Worm (Caenorhabditis elegans) whole organism, early embryonic: ENCODE results near the gene C56G2.4.

ENCODE experiments used
- B0310.2 ChIP-seq: sonication (generic microtip); optimal IDR thresholded peaks from 2 replicates; lab custom pipeline; 2016; ENCODE audit warnings: mild to moderate bottlenecking, missing genetic modification characterization, missing compliant biosample characterization
- F13C5.2 ChIP-seq: sonication (generic microtip); optimal IDR thresholded peaks from 2 replicates; lab custom pipeline; 2017; ENCODE audit warnings: mild to moderate bottlenecking, missing genetic modification characterization, inconsistent platforms, missing compliant biosample characterization
- aly-1 ChIP-seq: sonication (generic microtip); optimal IDR thresholded peaks from 2 replicates; lab custom pipeline; 2016; ENCODE audit warnings: missing genetic modification characterization, missing compliant biosample characterization
- ama-1 ChIP-seq: fragments of 150-350 bp; optimal IDR thresholded peaks from 2 replicates; lab custom pipeline; 2014
- ceh-13 ChIP-seq: fragments of 200-800 bp; sonication (Bioruptor generic); optimal IDR thresholded peaks from 2 replicates; lab custom pipeline; 2018; ENCODE audit warnings: mild to moderate bottlenecking, missing genetic modification characterization, missing compliant biosample characterization
- ceh-36 ChIP-seq: sonication (generic microtip); optimal IDR thresholded peaks from 2 replicates; lab custom pipeline; 2016; ENCODE audit warnings: missing genetic modification characterization, inconsistent platforms, missing compliant biosample characterization
- ets-7 ChIP-seq: sonication (generic microtip); optimal IDR thresholded peaks from 2 replicates; lab custom pipeline; 2016; ENCODE audit warnings: missing genotype, missing genetic modification characterization, missing compliant biosample characterization
- flt-1 ChIP-seq: fragments of 200-800 bp; sonication (Bioruptor generic); IDR thresholded peaks from 2 replicates; pipeline ENCODE4 v1.3.6; 2022; ENCODE audit warnings: missing genetic modification characterization, missing compliant biosample characterization
- hmbx-1 ChIP-seq: sonication (generic microtip); optimal IDR thresholded peaks from 2 replicates; lab custom pipeline; 2016; ENCODE audit warnings: mild to moderate bottlenecking, missing genetic modification characterization, missing compliant biosample characterization
- hmg-4 ChIP-seq: fragments of 200-800 bp; sonication (Bioruptor generic); optimal IDR thresholded peaks from 2 replicates; lab custom pipeline; 2018; ENCODE audit warnings: mild to moderate bottlenecking, missing genetic modification characterization, missing compliant biosample characterization
- hnd-1 ChIP-seq: sonication (generic microtip); optimal IDR thresholded peaks from 2 replicates; lab custom pipeline; 2016; ENCODE audit warnings: missing genetic modification characterization, missing compliant biosample characterization
- pes-1 ChIP-seq: fragments of 200-800 bp; sonication (Bioruptor generic); IDR thresholded peaks from 2 replicates; pipeline ENCODE4 v1.3.6; 2022; ENCODE audit warnings: missing genetic modification reagents, missing genetic modification characterization, missing compliant biosample characterization
- scrt-1 ChIP-seq: fragments of 200-800 bp; sonication (Bioruptor generic); IDR thresholded peaks from 2 replicates; pipeline ENCODE4 v1.3.6; 2022; ENCODE audit warnings: missing genetic modification characterization, missing compliant biosample characterization
- sea-1 ChIP-seq: fragments of 200-800 bp; sonication (Bioruptor generic); conservative IDR thresholded peaks from 2 replicates; pipeline ENCODE4 v1.3.6; 2022; ENCODE audit warnings: missing genetic modification characterization, missing compliant biosample characterization
- tbx-11 ChIP-seq: fragments of 200-800 bp; sonication (Bioruptor generic); IDR thresholded peaks from 2 replicates; pipeline ENCODE4 v1.3.6; 2022; ENCODE audit warnings: missing genetic modification characterization, missing compliant biosample characterization
- tbx-37 ChIP-seq: fragments of 200-800 bp; sonication (Bioruptor generic); conservative IDR thresholded peaks from 2 replicates; pipeline ENCODE4 v1.3.6; 2022; ENCODE audit warnings: missing genetic modification reagents, missing genetic modification characterization, missing compliant biosample characterization
- tra-4 ChIP-seq: sonication (generic microtip); optimal IDR thresholded peaks from 2 replicates; lab custom pipeline; 2017; ENCODE audit warnings: missing genetic modification characterization, missing compliant biosample characterization

The C56G2.4 gene

ce11 chrIII:6297599-6297998, 33.9 kb upstream of the C56G2.4 start:
- TF ChIP-seq tra-4 (tag; lab: Kevin White, UChicago) (no peak), aly-1 (tag; lab: Kevin White, UChicago) (no peak)

ce11 chrIII:6298131-6298530, 33.4 kb upstream of the C56G2.4 start, which contains the start of gene F47D12.3:
Gene F47D12.3 (plus strand): TSS chrIII:6298461.
- TF ChIP-seq ets-7 (tag; lab: Kevin White, UChicago) (no peak), ceh-36 (tag; lab: Kevin White, UChicago) (no peak), aly-1 (tag; lab: Kevin White, UChicago) (no peak), tra-4 (tag; lab: Kevin White, UChicago) (no peak), tbx-11 (no peak), tbx-37 (GFP tag; lab: Robert Waterston, UW) (no peak), B0310.2 (tag; lab: Kevin White, UChicago) (no peak), flt-1 (no peak), hnd-1 (tag; lab: Kevin White, UChicago) (no peak), hmbx-1 (tag; lab: Kevin White, UChicago) (no peak), F13C5.2 (no peak), pes-1 (GFP tag; lab: Robert Waterston, UW) (no peak), ama-1 (lab: Kevin White, UChicago) (no peak), sea-1 (no peak), hmg-4 (GFP tag; lab: Kevin White, UChicago) (no peak), ceh-13 (GFP tag; lab: Kevin White, UChicago) (no peak)

- TF ChIP-seq ets-7 (tag; lab: Kevin White, UChicago) (no peak), hmg-4 (GFP tag; lab: Kevin White, UChicago) (no peak), ceh-13 (GFP tag; lab: Kevin White, UChicago) (no peak), F13C5.2 (no peak)
Observed at ce11 chrIII:6300297-6300696, 31.2 kb upstream of the C56G2.4 start.

- no peak for TF ChIP-seq tbx-11
- no peak for TF ChIP-seq B0310.2 (tag; lab: Kevin White, UChicago)
- TF ChIP-seq hmbx-1 (tag; lab: Kevin White, UChicago): no peak
- no peak for TF ChIP-seq sea-1
Observed at ce11 chrIII:6303114-6303647, 28.4 kb upstream of the C56G2.4 start, which contains the start of gene F47D12.9. Gene F47D12.9 (minus strand): TSS chrIII:6303380.

ce11 chrIII:6303787-6304186, 27.7 kb upstream of the C56G2.4 start:
- TF ChIP-seq F13C5.2 (no peak), flt-1 (no peak), ceh-13 (GFP tag; lab: Kevin White, UChicago) (no peak), sea-1 (no peak), hmg-4 (GFP tag; lab: Kevin White, UChicago) (no peak), pes-1 (GFP tag; lab: Robert Waterston, UW) (no peak), scrt-1 (no peak), tra-4 (tag; lab: Kevin White, UChicago) (no peak)

ce11 chrIII:6307832-6308231, 23.7 kb upstream of the C56G2.4 start:
- TF ChIP-seq B0310.2 (tag; lab: Kevin White, UChicago): no peak
- TF ChIP-seq flt-1: no peak
- no peak for TF ChIP-seq sea-1

- no peak for TF ChIP-seq hmg-4 (GFP tag; lab: Kevin White, UChicago)
- no peak for TF ChIP-seq pes-1 (GFP tag; lab: Robert Waterston, UW)
- no peak for TF ChIP-seq aly-1 (tag; lab: Kevin White, UChicago)
- TF ChIP-seq tbx-37 (GFP tag; lab: Robert Waterston, UW): no peak
- TF ChIP-seq hmbx-1 (tag; lab: Kevin White, UChicago): no peak
- no peak for TF ChIP-seq B0310.2 (tag; lab: Kevin White, UChicago)
- TF ChIP-seq F13C5.2: no peak
Observed at ce11 chrIII:6309066-6309465, 22.5 kb upstream of the C56G2.4 start, which contains the start of gene gar-2. Gene gar-2 (plus strand): TSS chrIII:6309366.

- TF ChIP-seq hmbx-1 (tag; lab: Kevin White, UChicago): no peak
- TF ChIP-seq aly-1 (tag; lab: Kevin White, UChicago): no peak
- TF ChIP-seq tra-4 (tag; lab: Kevin White, UChicago): no peak
- TF ChIP-seq tbx-37 (GFP tag; lab: Robert Waterston, UW): no peak
- no peak for TF ChIP-seq sea-1
- no peak for TF ChIP-seq flt-1
- TF ChIP-seq pes-1 (GFP tag; lab: Robert Waterston, UW): no peak
- TF ChIP-seq B0310.2 (tag; lab: Kevin White, UChicago): no peak
Observed at ce11 chrIII:6310352-6310751, 21.2 kb upstream of the C56G2.4 start.

- TF ChIP-seq hmbx-1 (tag; lab: Kevin White, UChicago) (no peak), ceh-36 (tag; lab: Kevin White, UChicago) (no peak), B0310.2 (tag; lab: Kevin White, UChicago) (no peak), hnd-1 (tag; lab: Kevin White, UChicago) (no peak), tbx-11 (no peak), scrt-1 (no peak), tra-4 (tag; lab: Kevin White, UChicago) (no peak), ets-7 (tag; lab: Kevin White, UChicago) (no peak), flt-1 (no peak), sea-1 (no peak), ceh-13 (GFP tag; lab: Kevin White, UChicago) (no peak), hmg-4 (GFP tag; lab: Kevin White, UChicago) (no peak), F13C5.2 (no peak), pes-1 (GFP tag; lab: Robert Waterston, UW) (no peak), ama-1 (lab: Kevin White, UChicago) (no peak), tbx-37 (GFP tag; lab: Robert Waterston, UW) (no peak), aly-1 (tag; lab: Kevin White, UChicago) (no peak)
Observed at ce11 chrIII:6311452-6311851, 20.1 kb upstream of the C56G2.4 start.
